Fruit fly (Drosophila melanogaster): ENCODE data around the gene CG31286.
A peak's percentile ranks its signal among the peaks of the same experiment; 100 is the strongest.

Gene CG31286

dm6 chr3R:6640932-6641331, at the start of gene CG31286:
Gene CG31286 (plus strand): TSS chr3R:6641232.
- TF ChIP-seq CG12391 (tag; optimal IDR thresholded peaks at IDR 0.05) (no peak), Usf (GFP tag; optimal IDR thresholded peaks at IDR 0.05) (no peak), row (GFP tag; IDR thresholded peaks at IDR 0.05) (no peak), Hr3 (GFP tag; optimal IDR thresholded peaks at IDR 0.05) (no peak), nmo (GFP tag; optimal IDR thresholded peaks at IDR 0.05) (no peak), Adf1 (GFP tag; IDR thresholded peaks at IDR 0.05) (no peak), Hmx (GFP tag; optimal IDR thresholded peaks at IDR 0.05) (no peak), gfzf (GFP tag; optimal IDR thresholded peaks at IDR 0.05) (no peak), CG4617 (GFP tag; optimal IDR thresholded peaks at IDR 0.05; ENCODE audit: borderline replicate concordance) (no peak), Oaz (GFP tag; IDR thresholded peaks at IDR 0.05) (no peak), ap (GFP tag; IDR thresholded peaks at IDR 0.05) (no peak), CG12769 (tag; optimal IDR thresholded peaks at IDR 0.05) (no peak), CG12104 (GFP tag; optimal IDR thresholded peaks at IDR 0.05) (no peak), gsb (GFP tag; IDR thresholded peaks at IDR 0.05) (no peak), CG16863 (GFP tag; optimal IDR thresholded peaks at IDR 0.05) (no peak), CG2116 (GFP tag; optimal IDR thresholded peaks at IDR 0.05) (no peak), slp2 (GFP tag; optimal IDR thresholded peaks at IDR 0.05) (no peak)

dm6 chr3R:6593068-6593567, 47.9 kb upstream of the CG31286 start, which contains the start of gene dpr11:
Gene dpr11 (minus strand): TSS chr3R:6593330.
- peak; percentile 14 for TF ChIP-seq Ets65A (GFP tag)
- peak; percentile 92 for TF ChIP-seq Deaf1 (tag; optimal IDR thresholded peaks at IDR 0.05)
- TF ChIP-seq CG2202 (tag; optimal IDR thresholded peaks at IDR 0.05): no peak
- no peak for TF ChIP-seq slp2 (GFP tag; optimal IDR thresholded peaks at IDR 0.05)
- TF ChIP-seq Trl (optimal IDR thresholded peaks at IDR 0.05): peak; percentile 3 to 31
- no peak for TF ChIP-seq Trl (GFP tag; optimal IDR thresholded peaks at IDR 0.05)
- 0 out of 4 replicates have a peak, but pooled peaks have one; percentile 19 for TF ChIP-seq chinmo (GFP tag; IDR thresholded peaks at IDR 0.05; ENCODE audit: partially characterized antibody)
- TF ChIP-seq CG3995 (GFP tag; optimal IDR thresholded peaks at IDR 0.05): peak; percentile 94
- TF ChIP-seq CG5245 (GFP tag; optimal IDR thresholded peaks at IDR 0.05): no peak
- peak; percentile 60 for TF ChIP-seq ewg (GFP tag; optimal IDR thresholded peaks at IDR 0.05)
- peak; percentile 81 for TF ChIP-seq CG3163 (GFP tag; optimal IDR thresholded peaks at IDR 0.05)
- TF ChIP-seq CG13296 (GFP tag; optimal IDR thresholded peaks at IDR 0.05): no peak
- peak; percentile 76 for TF ChIP-seq Jarid2 (GFP tag; optimal IDR thresholded peaks at IDR 0.05)
- no peak for TF ChIP-seq Lim3 (GFP tag; IDR thresholded peaks at IDR 0.05)
- TF ChIP-seq Max (GFP tag; optimal IDR thresholded peaks at IDR 0.05): no peak
- TF ChIP-seq CG43689 (GFP tag; IDR thresholded peaks at IDR 0.05): no peak
- TF ChIP-seq abd-A (tag; optimal IDR thresholded peaks at IDR 0.05): peak; percentile 41

dm6 chr3R:6597922-6598321, 43.1 kb upstream of the CG31286 start, which contains the start of gene CG1138:
Gene CG1138 (minus strand): TSS chr3R:6598022.
- TF ChIP-seq CG17385 (GFP tag; optimal IDR thresholded peaks at IDR 0.05) (no peak), bcd (GFP tag; optimal IDR thresholded peaks at IDR 0.05) (no peak), CG10209 (GFP tag; optimal IDR thresholded peaks at IDR 0.05) (no peak), CG1602 (GFP tag; optimal IDR thresholded peaks at IDR 0.05) (no peak), CG8388 (GFP tag; optimal IDR thresholded peaks at IDR 0.05) (no peak), D19B (GFP tag; optimal IDR thresholded peaks at IDR 0.05) (no peak), ab (GFP tag; optimal IDR thresholded peaks at IDR 0.05) (no peak), ham (GFP tag; IDR thresholded peaks at IDR 0.05) (no peak), dimm (GFP tag; IDR thresholded peaks at IDR 0.05) (no peak), CG15514 (GFP tag; optimal IDR thresholded peaks at IDR 0.05) (no peak)

Measured in whole organism, embryonic.